Worm (Caenorhabditis elegans) whole organism, mixed stage, embryonic: Measurements from ENCODE around the gene mec-1.

Source experiments
- M03D4.4 ChIP-seq: sonication (generic microtip); optimal IDR thresholded peaks from 2 replicates; lab custom pipeline; 2017; ENCODE audit warnings: mild to moderate bottlenecking, missing genetic modification characterization, missing compliant biosample characterization
- blmp-1 ChIP-seq: fragments of 150-350 bp; optimal IDR thresholded peaks from 2 replicates; lab custom pipeline; 2014; ENCODE audit warnings: missing biosample characterization, missing genetic modification characterization
- ces-1 ChIP-seq: fragments of 150-350 bp; optimal IDR thresholded peaks from 2 replicates; lab custom pipeline; 2014; ENCODE audit warnings: missing biosample characterization, missing genetic modification reagents, missing genetic modification characterization
- ham-2 ChIP-seq: fragments of 200-800 bp; sonication (Bioruptor generic); optimal IDR thresholded peaks from 2 replicates; lab custom pipeline; 2018; ENCODE audit warnings: mild to moderate bottlenecking, missing genetic modification characterization, missing compliant biosample characterization
- lin-13 ChIP-seq: fragments of 150-350 bp; optimal IDR thresholded peaks from 2 replicates; lab custom pipeline; 2014; ENCODE audit warnings: missing biosample characterization, missing genetic modification characterization
- lsy-2 ChIP-seq: fragments of 150-350 bp; optimal IDR thresholded peaks from 2 replicates; lab custom pipeline; 2014; ENCODE audit warnings: missing biosample characterization, missing genetic modification characterization
- mab-5 ChIP-seq: fragments of 150-350 bp; optimal IDR thresholded peaks from 2 replicates; lab custom pipeline; 2014; ENCODE audit warnings: missing biosample characterization, missing genetic modification characterization
- mep-1 ChIP-seq: fragments of 150-350 bp; optimal IDR thresholded peaks from 2 replicates; lab custom pipeline; 2017; ENCODE audit warnings: missing biosample characterization, missing genetic modification reagents, missing genetic modification characterization, inconsistent platforms
- nhr-12 ChIP-seq: fragments of 150-350 bp; optimal IDR thresholded peaks from 2 replicates; lab custom pipeline; 2014; ENCODE audit warnings: missing biosample characterization, missing genetic modification characterization
- nhr-28 ChIP-seq: fragments of 150-350 bp; optimal IDR thresholded peaks from 2 replicates; lab custom pipeline; 2014; ENCODE audit warnings: missing biosample characterization, missing genetic modification characterization
- snpc-4 ChIP-seq: fragments of 150-350 bp; optimal IDR thresholded peaks from 2 replicates; lab custom pipeline; 2014; ENCODE audit warnings: missing biosample characterization, missing genetic modification characterization
- sptf-1 ChIP-seq: sonication (generic microtip); optimal IDR thresholded peaks from 2 replicates; lab custom pipeline; 2017; ENCODE audit warnings: mild to moderate bottlenecking, missing genetic modification characterization, moderate library complexity, missing compliant biosample characterization
- unc-62 ChIP-seq: fragments of 150-350 bp; optimal IDR thresholded peaks from 2 replicates; lab custom pipeline; 2014; ENCODE audit warnings: missing biosample characterization, missing genetic modification reagents, missing genetic modification characterization

DNA sequence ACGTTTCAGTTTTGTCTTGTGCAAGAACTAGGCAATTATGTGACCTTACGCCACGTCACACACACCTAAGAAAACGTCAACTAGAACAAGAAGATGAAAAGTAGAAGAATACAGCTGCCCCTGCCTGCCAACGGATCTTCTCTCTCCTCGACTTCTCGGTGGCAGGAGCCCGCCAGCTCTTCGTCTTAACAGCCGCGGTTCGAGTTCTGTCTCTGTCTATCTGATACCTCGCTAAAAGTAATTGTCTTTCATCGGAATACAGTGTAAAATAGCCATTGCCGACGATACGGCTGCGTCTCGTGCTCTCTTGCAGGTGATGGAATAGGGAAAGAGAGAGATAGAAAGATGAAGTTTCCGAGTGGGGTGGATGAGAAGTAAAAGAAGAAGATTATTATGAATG lies 26.1 kb upstream of the mec-1 start:
- TF ChIP-seq ces-1 (GFP tag; lab: Kevin White, UChicago) (no peak), sptf-1 (no peak), mab-5 (no peak), lsy-2 (tag; lab: Kevin White, UChicago) (no peak), blmp-1 (no peak), snpc-4 (tag; lab: Kevin White, UChicago) (no peak), lin-13 (tag; lab: Kevin White, UChicago) (no peak), unc-62 (GFP tag; lab: Kevin White, UChicago) (peak; percentile 59), nhr-28 (no peak), nhr-12 (tag; lab: Kevin White, UChicago) (no peak), ham-2 (GFP tag; lab: Kevin White, UChicago) (no peak), M03D4.4 (tag; lab: Kevin White, UChicago) (peak; percentile 8), mep-1 (tag; lab: Kevin White, UChicago) (no peak)
